Worm (Caenorhabditis elegans): ENCODE data around the gene Y53C12A.6.

- TF ChIP-seq aha-1 (tag) (no peak), lir-3 (tag; optimal IDR thresholded peaks at IDR 0.05) (no peak), nhr-111 (GFP tag; optimal IDR thresholded peaks at IDR 0.05) (no peak), unc-130 (GFP tag; optimal IDR thresholded peaks at IDR 0.05) (no peak), nhr-102 (tag; optimal IDR thresholded peaks at IDR 0.05) (no peak), ceh-62 (tag; optimal IDR thresholded peaks at IDR 0.05) (no peak), ceh-20 (GFP tag; IDR thresholded peaks at IDR 0.05) (no peak)
These were observed 40.0 kb upstream of the Y53C12A.6 start, which contains the start of gene shk-1 for ce11 chrII:9757651-9758282.
